Worm (Caenorhabditis elegans) whole organism, L4/young adult: ENCODE data around the gene sem-5.

Experiments
- W03F9.2 ChIP-seq: fragments of 150-350 bp; optimal IDR thresholded peaks from 2 replicates; lab custom pipeline; 2014; ENCODE audit warnings: missing biosample characterization, missing genetic modification characterization
- dao-5 ChIP-seq: sonication (generic microtip); optimal IDR thresholded peaks from 2 replicates; lab custom pipeline; 2016; ENCODE audit warnings: missing genotype, missing genetic modification characterization, moderate library complexity, missing compliant biosample characterization
- him-1 ChIP-seq: sonication (generic microtip); optimal IDR thresholded peaks from 2 replicates; lab custom pipeline; 2016; ENCODE audit warnings: missing genotype, missing genetic modification reagents, missing genetic modification characterization, missing compliant biosample characterization

The sem-5 gene

ce11 chrX:7961623-7962022 is at the start of gene sem-5:
Gene sem-5, minus strand, starts transcription at chrX:7961723.
- no peak for TF ChIP-seq dao-5 (tag; lab: Kevin White, UChicago)
- no peak for TF ChIP-seq him-1 (tag; lab: Kevin White, UChicago)
- TF ChIP-seq W03F9.2 (tag; lab: Kevin White, UChicago): no peak

ce11 chrX:8010652-8011051 is 49.1 kb upstream of the sem-5 start:
- TF ChIP-seq dao-5 (tag; lab: Kevin White, UChicago) (no peak), W03F9.2 (tag; lab: Kevin White, UChicago) (no peak), him-1 (tag; lab: Kevin White, UChicago) (no peak)

DNA sequence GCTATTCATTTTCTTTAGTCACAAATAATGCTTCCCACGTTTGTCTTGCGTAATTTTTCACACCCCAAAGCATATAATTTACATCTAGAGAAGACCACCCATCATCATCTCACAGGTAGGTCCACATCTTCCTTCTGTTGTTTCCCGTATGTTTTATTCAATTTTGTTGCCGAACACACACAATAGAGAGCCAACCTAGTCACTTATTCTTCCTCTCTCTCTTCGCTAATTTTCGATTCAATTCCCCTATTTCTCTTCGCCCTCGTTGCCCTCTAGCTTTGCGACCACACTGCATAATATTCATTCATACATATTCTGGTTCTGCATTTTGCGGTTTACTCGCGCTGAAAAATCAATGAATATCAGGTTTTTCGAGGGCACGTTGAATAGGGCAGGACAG is 44.4 kb upstream of the sem-5 start:
- no peak for TF ChIP-seq him-1 (tag; lab: Kevin White, UChicago)
- no peak for TF ChIP-seq dao-5 (tag; lab: Kevin White, UChicago)
- TF ChIP-seq W03F9.2 (tag; lab: Kevin White, UChicago): no peak

- TF ChIP-seq dao-5 (tag; lab: Kevin White, UChicago) (no peak), him-1 (tag; lab: Kevin White, UChicago) (no peak), W03F9.2 (tag; lab: Kevin White, UChicago) (no peak)
Observed at ce11 chrX:8004845-8005244, 43.3 kb upstream of the sem-5 start.

DNA sequence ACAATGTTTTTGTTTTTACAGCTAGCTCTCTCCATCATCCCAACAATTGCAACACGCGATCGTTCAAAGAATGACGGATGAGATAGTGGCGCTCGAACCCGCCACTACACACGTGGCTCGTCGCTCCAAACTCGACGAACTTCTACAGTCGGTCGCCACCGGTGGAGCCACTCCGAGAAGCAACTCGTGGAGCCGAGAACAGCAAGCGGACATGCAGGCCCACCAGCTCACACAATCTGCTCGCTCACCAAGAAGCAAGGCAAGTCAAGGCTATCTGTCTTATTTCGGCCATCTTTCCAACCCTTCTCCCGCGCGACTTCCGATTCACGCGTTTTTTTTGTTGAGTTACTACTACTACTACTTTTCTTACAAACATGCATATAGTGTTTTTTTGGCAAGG is 42.1 kb upstream of the sem-5 start, which contains the start of the genes F45E1.1 and F45E1.2:
Gene F45E1.1, plus strand, starts transcription at position 20 of the 400 bp plus-strand sequence.
Gene F45E1.2, plus strand, starts transcription at position 71 of the 400 bp plus-strand sequence.
- TF ChIP-seq him-1 (tag; lab: Kevin White, UChicago) (no peak), dao-5 (tag; lab: Kevin White, UChicago) (no peak), W03F9.2 (tag; lab: Kevin White, UChicago) (no peak)

ce11 chrX:7998942-7999341 is 37.4 kb upstream of the sem-5 start:
- no peak for TF ChIP-seq him-1 (tag; lab: Kevin White, UChicago)
- no peak for TF ChIP-seq dao-5 (tag; lab: Kevin White, UChicago)
- TF ChIP-seq W03F9.2 (tag; lab: Kevin White, UChicago): no peak

- no peak for TF ChIP-seq dao-5 (tag; lab: Kevin White, UChicago)
- TF ChIP-seq him-1 (tag; lab: Kevin White, UChicago): no peak
- no peak for TF ChIP-seq W03F9.2 (tag; lab: Kevin White, UChicago)
Observed at ce11 chrX:7997968-7998367, 36.4 kb upstream of the sem-5 start, which contains the start of gene sdpn-1. Gene sdpn-1, minus strand, starts transcription at chrX:7998229.

DNA sequence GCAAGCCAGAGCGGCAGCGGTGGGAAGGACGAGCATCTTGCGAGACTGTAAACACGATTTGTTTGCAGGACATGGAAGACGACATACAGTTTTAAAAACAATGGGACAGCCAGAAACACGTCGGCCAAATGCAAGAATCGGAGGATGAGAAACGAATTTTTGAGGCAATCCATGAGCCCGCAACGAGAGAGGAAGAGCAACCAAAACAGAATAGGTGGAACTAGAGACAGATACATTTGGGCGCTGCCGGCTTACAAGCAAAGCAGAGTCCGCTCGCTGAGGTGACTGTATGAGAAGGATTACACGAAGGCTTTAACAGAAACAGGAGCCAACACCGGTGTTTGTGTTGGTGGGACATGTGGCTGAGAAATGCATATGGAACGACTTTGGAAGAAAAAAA is 33.0 kb upstream of the sem-5 start:
- TF ChIP-seq him-1 (tag; lab: Kevin White, UChicago): no peak
- no peak for TF ChIP-seq W03F9.2 (tag; lab: Kevin White, UChicago)
- TF ChIP-seq dao-5 (tag; lab: Kevin White, UChicago): no peak

ce11 chrX:7992102-7992501 is 30.6 kb upstream of the sem-5 start:
- TF ChIP-seq dao-5 (tag; lab: Kevin White, UChicago) (no peak), him-1 (tag; lab: Kevin White, UChicago) (no peak), W03F9.2 (tag; lab: Kevin White, UChicago) (no peak)

- TF ChIP-seq dao-5 (tag; lab: Kevin White, UChicago) (no peak), him-1 (tag; lab: Kevin White, UChicago) (no peak), W03F9.2 (tag; lab: Kevin White, UChicago) (no peak)
Observed at ce11 chrX:7990282-7990681, 28.8 kb upstream of the sem-5 start.

DNA sequence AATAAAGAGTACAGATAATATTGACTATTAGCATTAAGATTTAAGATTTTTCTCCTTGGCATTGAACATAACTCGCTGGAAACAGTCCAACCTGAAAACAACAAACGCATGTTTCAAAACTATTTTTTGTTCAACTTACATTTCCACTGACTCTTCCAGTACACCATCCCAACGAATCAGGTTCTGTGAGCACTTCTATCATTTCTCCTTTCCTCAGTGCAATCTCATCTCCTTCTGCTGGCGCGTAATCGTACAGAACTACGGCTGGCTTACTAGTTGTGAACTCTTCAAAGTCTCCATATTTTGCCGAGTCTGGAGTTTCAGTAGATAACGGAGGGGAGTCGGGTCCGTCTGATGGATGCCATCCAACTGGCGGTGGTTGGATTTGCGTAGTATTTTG is 27.6 kb upstream of the sem-5 start:
- TF ChIP-seq dao-5 (tag; lab: Kevin White, UChicago) (no peak), him-1 (tag; lab: Kevin White, UChicago) (no peak), W03F9.2 (tag; lab: Kevin White, UChicago) (no peak)

ce11 chrX:7988457-7988856 is 26.9 kb upstream of the sem-5 start:
- TF ChIP-seq W03F9.2 (tag; lab: Kevin White, UChicago) (no peak), him-1 (tag; lab: Kevin White, UChicago) (no peak), dao-5 (tag; lab: Kevin White, UChicago) (no peak)

- TF ChIP-seq him-1 (tag; lab: Kevin White, UChicago): no peak
Observed at ce11 chrX:7986892-7987291, 25.4 kb upstream of the sem-5 start.

ce11 chrX:7985495-7986029 is 24.0 kb upstream of the sem-5 start, which contains the start of gene F45E1.4:
Gene F45E1.4, plus strand, starts transcription at chrX:7985979.
- no peak for TF ChIP-seq him-1 (tag; lab: Kevin White, UChicago)
- TF ChIP-seq W03F9.2 (tag; lab: Kevin White, UChicago): no peak
- TF ChIP-seq dao-5 (tag; lab: Kevin White, UChicago): no peak
